Worm (Caenorhabditis elegans) whole organism, young adult: ENCODE results near the gene C37H5.5.

Source experiments
- ccch-3 ChIP-seq: fragments of 200-800 bp; sonication (Bioruptor generic); optimal IDR thresholded peaks from 2 replicates; lab custom pipeline; 2018; ENCODE audit warnings: mild to moderate bottlenecking, missing genetic modification characterization, missing compliant biosample characterization
- mxl-1 ChIP-seq: sonication (generic microtip); optimal IDR thresholded peaks from 2 replicates; lab custom pipeline; 2016; ENCODE audit warnings: missing genetic modification characterization, missing compliant biosample characterization
- snpc-4 ChIP-seq, 5 experiments: fragments of 150-350 bp in 1 of 5; sonication (generic microtip) in 4 of 5; optimal IDR thresholded peaks; 2 replicates each; lab custom pipeline; 2014 to 2018; ENCODE audit warnings: missing genetic modification characterization in 5 of 5, missing biosample characterization in 3 of 5, antibody characterized with exemption in 2 of 5, mild to moderate bottlenecking in 2 of 5, missing compliant biosample characterization in 2 of 5, missing genotype in 2 of 5, moderate library complexity in 2 of 5, missing genetic modification reagents in 1 of 5
- somi-1 ChIP-seq: fragments of 200-800 bp; sonication (Bioruptor generic); optimal IDR thresholded peaks from 2 replicates; lab custom pipeline; 2018; ENCODE audit warnings: mild to moderate bottlenecking, missing genetic modification characterization, missing compliant biosample characterization
- unc-62 ChIP-seq: fragments of 150-350 bp; optimal IDR thresholded peaks from 2 replicates; lab custom pipeline; 2014; ENCODE audit warnings: missing biosample characterization, missing genetic modification reagents, missing genetic modification characterization

DNA sequence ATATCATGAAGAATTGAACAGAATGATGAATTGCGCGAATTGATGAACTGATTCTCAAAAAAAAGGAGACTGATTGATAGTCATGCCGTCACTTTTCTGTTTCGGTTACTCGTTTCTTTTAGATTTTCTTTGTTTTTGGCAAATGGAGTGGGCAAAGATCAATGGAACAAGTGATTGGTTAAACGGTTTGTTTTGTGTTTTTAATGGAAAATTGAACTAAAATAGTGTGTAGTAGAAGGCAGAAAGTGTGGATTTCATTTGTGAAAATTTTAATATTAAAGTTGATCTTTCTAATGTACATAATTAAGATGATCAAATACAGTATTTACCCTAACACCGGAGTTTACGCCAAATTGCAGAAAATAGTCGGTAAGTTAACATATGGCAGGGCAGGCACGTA, 12.8 kb downstream of the C37H5.5 start, which contains the start of gene nas-9:
- no peak for TF ChIP-seq unc-62 (GFP tag; lab: Kevin White, UChicago)
- TF ChIP-seq somi-1 (GFP tag; lab: Kevin White, UChicago) = no peak
- TF ChIP-seq snpc-4 (GFP tag; optimal IDR thresholded peaks at IDR 0.05; lab: Kevin White, UChicago) = no peak
- no peak for TF ChIP-seq snpc-4 (tag; optimal IDR thresholded peaks at IDR 0.05; lab: Kevin White, UChicago)
- no peak for TF ChIP-seq ccch-3 (GFP tag; lab: Kevin White, UChicago)
- TF ChIP-seq mxl-1 = no peak
